Fruit fly (Drosophila melanogaster): ENCODE data around the gene Krn.
A peak's percentile ranks its signal among the peaks of the same experiment; 100 is the strongest.

Gene Krn

DNA sequence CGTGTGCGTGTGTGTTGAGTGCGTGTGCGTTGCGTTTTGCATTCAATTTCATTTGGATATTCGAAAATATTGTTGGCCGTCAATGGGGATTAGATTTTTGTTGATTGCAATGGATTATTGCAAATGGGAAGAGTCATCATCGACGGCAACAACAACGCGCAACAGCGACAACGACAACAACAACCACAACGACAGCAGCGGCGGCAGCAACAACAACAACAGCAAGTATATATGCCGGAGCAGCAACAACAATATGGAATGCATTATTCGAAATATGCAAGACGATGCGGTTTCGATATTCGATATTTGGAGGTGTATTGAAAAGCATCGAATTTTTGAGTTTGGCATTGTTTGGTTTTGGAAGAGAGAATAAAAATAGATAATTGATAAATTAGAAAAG, 12.1 kb downstream of the Krn start:
- TF ChIP-seq CG4360 (GFP tag; IDR thresholded peaks at IDR 0.05) (peak; percentile 93), schlank (tag; optimal IDR thresholded peaks at IDR 0.05) (no peak)

- peak; percentile 69 for TF ChIP-seq Med (GFP tag)
- TF ChIP-seq prd (optimal IDR thresholded peaks at IDR 0.05), result no peak
- 0 out of 3 replicates have a peak, but pooled peaks have one; percentile 22 for TF ChIP-seq prd (GFP tag; IDR thresholded peaks at IDR 0.05)
- peak; percentile 82 for TF ChIP-seq Ets65A (GFP tag)
- TF ChIP-seq CG3163 (GFP tag; optimal IDR thresholded peaks at IDR 0.05), result no peak
- no peak for TF ChIP-seq CG4404 (GFP tag; IDR thresholded peaks at IDR 0.05)
Observed at dm6 chr3L:17638649-17639048, 15.4 kb downstream of the Krn start.

dm6 chr3L:17637809-17638208, 16.3 kb downstream of the Krn start:
- TF ChIP-seq CG30020 (tag; optimal IDR thresholded peaks at IDR 0.05), result no peak
- TF ChIP-seq CTCF (GFP tag; optimal IDR thresholded peaks at IDR 0.05), result no peak
- TF ChIP-seq pb (GFP tag; optimal IDR thresholded peaks at IDR 0.05), result no peak
- TF ChIP-seq CG8924 (tag; optimal IDR thresholded peaks at IDR 0.05), result no peak

- TF ChIP-seq scrt (GFP tag; optimal IDR thresholded peaks at IDR 0.05) (peak; percentile 52), peb (GFP tag; IDR thresholded peaks at IDR 0.05) (no peak), Lim3 (GFP tag; IDR thresholded peaks at IDR 0.05) (no peak), Drgx (GFP tag; IDR thresholded peaks at IDR 0.05) (peak; percentile 46; the same call in 1 of the 2 replicates), gsb (GFP tag; IDR thresholded peaks at IDR 0.05) (0 out of 2 replicates have a peak, but pooled peaks have one; percentile 25), Oaz (GFP tag; IDR thresholded peaks at IDR 0.05) (0 out of 2 replicates have a peak, but pooled peaks have one; percentile 18), gce (GFP tag; IDR thresholded peaks at IDR 0.05) (0 out of 3 replicates have a peak, but pooled peaks have one; percentile 4), hth (optimal IDR thresholded peaks at IDR 0.05) (no peak), CG17328 (GFP tag; IDR thresholded peaks at IDR 0.05) (0 out of 2 replicates have a peak, but pooled peaks have one; percentile 9), CG6175 (GFP tag; IDR thresholded peaks at IDR 0.05) (0 out of 3 replicates have a peak, but pooled peaks have one; percentile 48), CG12071 (GFP tag; optimal IDR thresholded peaks at IDR 0.05) (no peak), CG12659 (GFP tag; optimal IDR thresholded peaks at IDR 0.05) (no peak), ems (GFP tag; optimal IDR thresholded peaks at IDR 0.05) (no peak), fd102C (GFP tag; optimal IDR thresholded peaks at IDR 0.05) (no peak), ranshi (GFP tag; IDR thresholded peaks at IDR 0.05) (peak; percentile 35), Hr39 (optimal IDR thresholded peaks at IDR 0.05) (no peak), lmd (GFP tag; IDR thresholded peaks at IDR 0.05) (0 out of 2 replicates have a peak, but pooled peaks have one; percentile 6), Xrp1 (GFP tag; IDR thresholded peaks at IDR 0.05) (no peak), vvl (GFP tag; IDR thresholded peaks at IDR 0.05) (peak; percentile 47; the same call in 1 of the 2 replicates), CG8765 (GFP tag; IDR thresholded peaks at IDR 0.05) (no peak), ara (GFP tag; IDR thresholded peaks at IDR 0.05) (0 out of 2 replicates have a peak, but pooled peaks have one; percentile 19), ato (GFP tag; IDR thresholded peaks at IDR 0.05; ENCODE audit: partially characterized antibody) (0 out of 2 replicates have a peak, but pooled peaks have one; percentile 19), Deaf1 (tag; optimal IDR thresholded peaks at IDR 0.05) (peak; percentile 93), CG17829 (tag; optimal IDR thresholded peaks at IDR 0.05) (no peak), Med (GFP tag) (peak; percentile 58), CG6689 (GFP tag; IDR thresholded peaks at IDR 0.05) (0 out of 2 replicates have a peak, but pooled peaks have one; percentile 7), tna (GFP tag; IDR thresholded peaks at IDR 0.05; ENCODE audit: partially characterized antibody) (no peak), dm (GFP tag; optimal IDR thresholded peaks at IDR 0.05) (no peak), stc (GFP tag; IDR thresholded peaks at IDR 0.05) (0 out of 2 replicates have a peak, but pooled peaks have one; percentile 28), gcm (GFP tag; optimal IDR thresholded peaks at IDR 0.05) (no peak)
Observed at dm6 chr3L:17633142-17633541, 20.9 kb downstream of the Krn start, which contains the start of gene CG7497. TSS of gene CG7497 (plus strand) at chr3L:17633449.

Data from whole organism, embryonic.